Fruit fly (Drosophila melanogaster) whole organism, wandering third instar larva: Measurements from ENCODE around the gene Hecw.

ENCODE experiments used
- Myc ChIP-seq: fragments of >200 bp; optimal IDR thresholded peaks from 2 replicates; lab custom pipeline; 2017
- dsf ChIP-seq: sonication (Bioruptor generic); optimal IDR thresholded peaks from 2 replicates; lab custom pipeline; 2016; ENCODE audit warnings: missing biosample characterization, missing genetic modification characterization, borderline replicate concordance
- ey ChIP-seq: fragments of 200-800 bp; sonication (Bioruptor generic); optimal IDR thresholded peaks from 2 replicates; lab custom pipeline; 2016; ENCODE audit warnings: missing biosample characterization, missing genetic modification characterization
- h ChIP-seq: fragments of 200-800 bp; sonication (Bioruptor generic); optimal IDR thresholded peaks from 3 replicates; lab custom pipeline; 2016; ENCODE audit warnings: missing biosample characterization, mild to moderate bottlenecking, missing genetic modification characterization
- pan ChIP-seq: fragments of >200 bp; optimal IDR thresholded peaks from 2 replicates; lab custom pipeline; 2017

dm6 chrX:9644828-9645227, 36.1 kb downstream of the Hecw start:
- TF ChIP-seq h: no peak
- TF ChIP-seq ey (GFP tag; lab: Kevin White, UChicago): no peak
- TF ChIP-seq dsf (GFP tag; lab: Kevin White, UChicago): no peak
- no peak for TF ChIP-seq pan
- TF ChIP-seq Myc: no peak
